Worm (Caenorhabditis elegans) whole organism, L3 larva: Measurements from ENCODE around the gene C15B12.1.

ENCODE experiments used
- ama-1 ChIP-seq: fragments of 150-350 bp; optimal IDR thresholded peaks from 2 replicates; lab custom pipeline; 2018
- ceh-9 ChIP-seq: sonication (generic microtip); optimal IDR thresholded peaks from 2 replicates; lab custom pipeline; 2018; ENCODE audit warnings: missing biosample characterization, missing genetic modification characterization
- nhr-23 ChIP-seq: fragments of 150-350 bp; optimal IDR thresholded peaks from 2 replicates; lab custom pipeline; 2014; ENCODE audit warnings: missing biosample characterization, missing genetic modification reagents, missing genetic modification characterization

ce11 chrX:6440464-6440863, 36.1 kb upstream of the C15B12.1 start, which contains the start of gene K10C2.14:
- TF ChIP-seq ama-1 (no peak), ceh-9 (tag; lab: Kevin White, UChicago) (no peak), nhr-23 (tag; lab: Kevin White, UChicago) (no peak)
